Worm (Caenorhabditis elegans) whole organism, midembryonic: ENCODE data around the gene sdc-2.

Experiments
- cog-1 ChIP-seq: sonication (generic microtip); optimal IDR thresholded peaks from 2 replicates; lab custom pipeline; 2016; ENCODE audit warnings: missing genetic modification characterization, missing compliant biosample characterization
- klf-2 ChIP-seq: fragments of 200-800 bp; sonication (Bioruptor generic); conservative IDR thresholded peaks from 2 replicates; pipeline ENCODE4 v1.3.6; 2022; ENCODE audit warnings: missing genetic modification reagents, missing genetic modification characterization, missing compliant biosample characterization
- med-1 ChIP-seq: sonication (generic microtip); optimal IDR thresholded peaks from 2 replicates; lab custom pipeline; 2017; ENCODE audit warnings: missing genetic modification characterization, mild to moderate bottlenecking, missing compliant biosample characterization, antibody characterized with exemption, missing genetic modification reagents; ENCODE audit not compliant: insufficient read depth
- ref-1 ChIP-seq: fragments of 200-800 bp; sonication (Bioruptor generic); conservative IDR thresholded peaks from 2 replicates; pipeline ENCODE4 v1.3.6; 2022; ENCODE audit warnings: missing genetic modification reagents, missing genetic modification characterization, missing compliant biosample characterization
- tab-1 ChIP-seq: fragments of 200-800 bp; sonication (Bioruptor generic); IDR thresholded peaks from 2 replicates; pipeline ENCODE4 v1.3.6; 2022; ENCODE audit warnings: missing genetic modification characterization, missing compliant biosample characterization
- ztf-23 ChIP-seq: fragments of 200-800 bp; sonication (Bioruptor generic); IDR thresholded peaks from 2 replicates; pipeline ENCODE4 v1.3.6; 2022; ENCODE audit warnings: missing genetic modification reagents, missing genetic modification characterization, missing compliant biosample characterization

- TF ChIP-seq klf-2 (GFP tag; lab: Robert Waterston, UW) (no peak), cog-1 (tag; lab: Kevin White, UChicago) (no peak), ref-1 (GFP tag; lab: Robert Waterston, UW) (no peak), ztf-23 (GFP tag; lab: Robert Waterston, UW) (no peak), med-1 (GFP tag; lab: Kevin White, UChicago) (no peak), tab-1 (GFP tag; lab: Robert Waterston, UW) (no peak)
Observed at ce11 chrX:11507836-11508235, 14.7 kb upstream of the sdc-2 start.
